Worm (Caenorhabditis elegans) whole organism, young adult: ENCODE results near the gene pbs-6.

Experiments
- B0019.2 ChIP-seq: fragments of 200-800 bp; sonication (Bioruptor generic); conservative IDR thresholded peaks from 2 replicates; pipeline ENCODE4 v1.3.6; 2022; ENCODE audit warnings: missing genetic modification reagents, missing genetic modification characterization, missing compliant biosample characterization
- B0035.1 ChIP-seq: sonication (generic microtip); optimal IDR thresholded peaks from 2 replicates; lab custom pipeline; 2016; ENCODE audit warnings: missing genetic modification characterization, mild to moderate bottlenecking, missing compliant biosample characterization, missing genotype, missing genetic modification reagents
- C06A6.2 ChIP-seq: fragments of 200-800 bp; sonication (Bioruptor generic); conservative IDR thresholded peaks from 2 replicates; pipeline ENCODE4 v1.3.6; 2022; ENCODE audit warnings: missing genetic modification characterization, missing compliant biosample characterization
- C17E4.6 ChIP-seq: fragments of 200-800 bp; sonication (Bioruptor generic); IDR thresholded peaks from 2 replicates; pipeline ENCODE4 v1.3.6; 2022; ENCODE audit warnings: missing genetic modification reagents, missing genetic modification characterization, missing compliant biosample characterization
- F33H1.4 ChIP-seq: fragments of 200-800 bp; sonication (Bioruptor generic); IDR thresholded peaks from 2 replicates; pipeline ENCODE4 v1.3.6; 2022; ENCODE audit warnings: missing genetic modification reagents, missing genetic modification characterization, missing compliant biosample characterization
- F49E8.2 ChIP-seq: sonication (generic microtip); optimal IDR thresholded peaks from 3 replicates; lab custom pipeline; 2017; ENCODE audit warnings: missing genetic modification characterization, mild to moderate bottlenecking, missing compliant biosample characterization, antibody characterized with exemption, moderate library complexity; ENCODE audit not compliant: insufficient read depth
- F57A8.1 ChIP-seq: fragments of 200-800 bp; sonication (Bioruptor generic); optimal IDR thresholded peaks from 2 replicates; lab custom pipeline; 2018; ENCODE audit warnings: mild to moderate bottlenecking, missing genetic modification characterization, moderate library complexity, missing compliant biosample characterization
- K11D2.4 ChIP-seq: fragments of 200-800 bp; sonication (Bioruptor generic); IDR thresholded peaks from 2 replicates; pipeline ENCODE4 v1.3.6; 2022; ENCODE audit warnings: missing genetic modification reagents, missing genetic modification characterization, missing compliant biosample characterization
- K12H6.12 ChIP-seq: fragments of 200-800 bp; sonication (Bioruptor generic); optimal IDR thresholded peaks from 2 replicates; lab custom pipeline; 2018; ENCODE audit warnings: mild to moderate bottlenecking, missing genetic modification characterization, missing compliant biosample characterization
- T26A5.8 ChIP-seq: sonication (generic microtip); optimal IDR thresholded peaks from 2 replicates; lab custom pipeline; 2016; ENCODE audit warnings: missing genetic modification characterization, missing compliant biosample characterization
- Y53F4B.3 ChIP-seq: fragments of 200-800 bp; sonication (Bioruptor generic); IDR thresholded peaks from 2 replicates; pipeline ENCODE4 v1.3.6; 2022; ENCODE audit warnings: missing genetic modification reagents, missing genetic modification characterization, missing compliant biosample characterization
- athp-1 ChIP-seq: sonication (generic microtip); optimal IDR thresholded peaks from 2 replicates; lab custom pipeline; 2017; ENCODE audit warnings: mild to moderate bottlenecking, missing genetic modification characterization, missing compliant biosample characterization
- bed-2 ChIP-seq: fragments of 200-800 bp; sonication (Bioruptor generic); IDR thresholded peaks from 2 replicates; pipeline ENCODE4 v1.3.6; 2022; ENCODE audit warnings: missing genetic modification reagents, missing genetic modification characterization, missing compliant biosample characterization
- ceh-27 ChIP-seq: fragments of 200-800 bp; sonication (Bioruptor generic); optimal IDR thresholded peaks from 2 replicates; lab custom pipeline; 2018; ENCODE audit warnings: mild to moderate bottlenecking, missing genetic modification characterization, moderate library complexity, missing compliant biosample characterization
- efl-1 ChIP-seq: fragments of 150-350 bp; optimal IDR thresholded peaks from 2 replicates; lab custom pipeline; 2014; ENCODE audit warnings: missing biosample characterization, missing genetic modification reagents, missing genetic modification characterization
- fkh-3 ChIP-seq: sonication (generic microtip); optimal IDR thresholded peaks from 2 replicates; lab custom pipeline; 2016; ENCODE audit warnings: mild to moderate bottlenecking, missing genetic modification characterization, missing compliant biosample characterization
- hmg-1.2 ChIP-seq: fragments of 200-800 bp; sonication (Bioruptor generic); IDR thresholded peaks from 2 replicates; pipeline ENCODE4 v1.3.6; 2022; ENCODE audit warnings: missing genetic modification reagents, missing genetic modification characterization, missing compliant biosample characterization
- let-526 ChIP-seq: fragments of 200-800 bp; sonication (Bioruptor generic); IDR thresholded peaks from 2 replicates; pipeline ENCODE4 v1.3.6; 2022; ENCODE audit warnings: missing genetic modification reagents, missing genetic modification characterization, missing compliant biosample characterization
- lin-40 ChIP-seq: sonication (generic microtip); optimal IDR thresholded peaks from 2 replicates; lab custom pipeline; 2016; ENCODE audit warnings: missing genetic modification characterization, mild to moderate bottlenecking, missing compliant biosample characterization, missing genotype, missing genetic modification reagents
- mcd-1 ChIP-seq: fragments of 200-800 bp; sonication (Bioruptor generic); IDR thresholded peaks from 2 replicates; pipeline ENCODE4 v1.3.6; 2022; ENCODE audit warnings: missing genetic modification reagents, missing genetic modification characterization, missing compliant biosample characterization
- nfya-2 ChIP-seq: fragments of 200-800 bp; sonication (Bioruptor generic); IDR thresholded peaks from 2 replicates; pipeline ENCODE4 v1.3.6; 2022; ENCODE audit warnings: missing genetic modification reagents, missing genetic modification characterization, missing compliant biosample characterization
- nfyb-1 ChIP-seq: fragments of 200-800 bp; sonication (Bioruptor generic); IDR thresholded peaks from 2 replicates; pipeline ENCODE4 v1.3.6; 2022; ENCODE audit warnings: missing genetic modification reagents, missing genetic modification characterization, missing compliant biosample characterization
- rec-8 ChIP-seq, 2 experiments: sonication (generic microtip); optimal IDR thresholded peaks; 2 replicates each; lab custom pipeline; 2016; ENCODE audit warnings: mild to moderate bottlenecking in 2 of 2, missing genetic modification characterization in 2 of 2, missing genetic modification reagents in 2 of 2, missing genotype in 2 of 2, missing biosample characterization in 1 of 2, missing compliant biosample characterization in 1 of 2, moderate library complexity in 1 of 2
- repo-1 ChIP-seq: sonication (generic microtip); optimal IDR thresholded peaks from 2 replicates; lab custom pipeline; 2017; ENCODE audit warnings: mild to moderate bottlenecking, missing genetic modification characterization, missing compliant biosample characterization
- rpc-1 ChIP-seq, 2 experiments: fragments of 150-350 bp in 1 of 2; sonication (generic microtip) in 1 of 2; optimal IDR thresholded peaks; 2 replicates each; lab custom pipeline; 2014 to 2018; ENCODE audit warnings: missing biosample characterization in 1 of 2, missing genetic modification characterization in 1 of 2, missing genetic modification reagents in 1 of 2, missing genotype in 1 of 2
- tbx-9 ChIP-seq: sonication (generic microtip); optimal IDR thresholded peaks from 2 replicates; lab custom pipeline; 2016; ENCODE audit warnings: borderline replicate concordance, missing genetic modification characterization, inconsistent platforms, missing compliant biosample characterization
- xnd-1 ChIP-seq: sonication (generic microtip); optimal IDR thresholded peaks from 2 replicates; lab custom pipeline; 2016; ENCODE audit warnings: missing genotype, missing genetic modification reagents, missing genetic modification characterization, missing compliant biosample characterization
- ztf-25 ChIP-seq: fragments of 200-800 bp; sonication (Bioruptor generic); IDR thresholded peaks from 2 replicates; pipeline ENCODE4 v1.3.6; 2022; ENCODE audit warnings: missing genetic modification reagents, missing genetic modification characterization, missing compliant biosample characterization
- ztf-3 ChIP-seq: fragments of 200-800 bp; sonication (Bioruptor generic); optimal IDR thresholded peaks from 2 replicates; lab custom pipeline; 2018; ENCODE audit warnings: mild to moderate bottlenecking, missing genetic modification characterization, missing compliant biosample characterization

The pbs-6 gene

ce11 chrIII:8287519-8287918 lies 43.6 kb upstream of the pbs-6 start (continued):
- no peak for TF ChIP-seq F57A8.1 (GFP tag; lab: Kevin White, UChicago)

DNA sequence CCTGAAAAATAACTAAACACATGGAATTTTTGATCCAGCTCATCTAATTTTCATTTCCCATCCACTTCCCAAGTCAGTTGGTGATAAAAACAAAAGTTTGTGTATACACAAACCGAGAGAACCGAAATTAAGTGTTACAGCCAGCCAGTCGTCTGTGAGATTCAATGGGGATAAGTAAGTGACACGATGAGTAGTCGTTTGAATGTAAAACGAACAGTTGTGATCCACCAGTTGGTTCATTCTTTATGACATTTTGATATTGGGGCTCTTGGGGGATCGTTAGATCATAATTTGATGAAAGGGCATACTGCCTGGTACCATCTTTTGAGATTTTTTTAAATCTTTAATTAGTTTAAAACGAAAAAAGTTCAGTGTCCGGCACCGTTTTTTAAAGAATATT lies 42.9 kb upstream of the pbs-6 start:
- TF ChIP-seq nfyb-1 (GFP tag; lab: Robert Waterston, UW) = no peak

DNA sequence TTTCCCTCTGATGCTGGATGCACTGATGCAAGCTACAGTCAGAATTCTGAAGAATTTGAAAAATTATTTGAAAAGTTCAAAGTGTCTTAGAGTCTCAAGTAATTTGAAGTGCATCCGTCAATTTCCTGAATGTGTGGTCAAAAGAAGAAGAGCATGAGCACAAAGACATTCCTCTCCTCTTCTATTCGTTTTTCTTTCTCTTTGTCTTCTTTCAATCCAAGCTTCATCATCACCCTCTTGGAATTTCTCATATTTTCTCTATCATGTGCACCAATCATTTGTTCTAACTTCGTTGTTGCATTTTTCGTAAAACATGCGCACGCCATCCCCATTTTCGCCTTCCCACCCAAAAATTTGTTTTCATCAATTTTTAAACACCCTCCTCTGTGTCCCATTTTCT lies 42.1 kb upstream of the pbs-6 start:
- TF ChIP-seq K11D2.4 (no peak), ceh-27 (GFP tag; lab: Kevin White, UChicago) (peak; percentile 18)

- no peak for TF ChIP-seq lin-40 (tag; lab: Kevin White, UChicago)
- no peak for TF ChIP-seq rec-8 (tag; optimal IDR thresholded peaks at IDR 0.05; lab: Kevin White, UChicago)
- TF ChIP-seq B0035.1 (tag; lab: Kevin White, UChicago) = no peak
- no peak for TF ChIP-seq rpc-1 (optimal IDR thresholded peaks at IDR 0.05; lab: Kevin White, UChicago)
- TF ChIP-seq rpc-1 (tag; optimal IDR thresholded peaks at IDR 0.05; lab: Kevin White, UChicago) = no peak
- TF ChIP-seq Y53F4B.3 = no peak
- no peak for TF ChIP-seq ztf-25 (GFP tag; lab: Robert Waterston, UW)
Observed at ce11 chrIII:8283525-8283924, 39.6 kb upstream of the pbs-6 start.

- no peak for TF ChIP-seq K12H6.12
- no peak for TF ChIP-seq F49E8.2
- no peak for TF ChIP-seq T26A5.8 (tag; lab: Kevin White, UChicago)
- no peak for TF ChIP-seq hmg-1.2 (GFP tag; lab: Robert Waterston, UW)
- TF ChIP-seq xnd-1 (tag; lab: Kevin White, UChicago) = no peak
- TF ChIP-seq F33H1.4 (GFP tag; lab: Robert Waterston, UW) = no peak
- no peak for TF ChIP-seq tbx-9 (tag; lab: Kevin White, UChicago)
- TF ChIP-seq C17E4.6 (GFP tag; lab: Robert Waterston, UW) = no peak
- TF ChIP-seq mcd-1 (GFP tag; lab: Robert Waterston, UW) = no peak
- TF ChIP-seq let-526 (GFP tag; lab: Robert Waterston, UW) = no peak
- no peak for TF ChIP-seq athp-1 (tag; lab: Kevin White, UChicago)
- TF ChIP-seq C06A6.2 (GFP tag; lab: Robert Waterston, UW) = no peak
- no peak for TF ChIP-seq nfya-2 (GFP tag; lab: Robert Waterston, UW)
Observed at ce11 chrIII:8281310-8281709, 37.4 kb upstream of the pbs-6 start.

- no peak for TF ChIP-seq mcd-1 (GFP tag; lab: Robert Waterston, UW)
- no peak for TF ChIP-seq repo-1
- TF ChIP-seq F33H1.4 (GFP tag; lab: Robert Waterston, UW) = no peak
- no peak for TF ChIP-seq fkh-3 (tag; lab: Kevin White, UChicago)
Observed at ce11 chrIII:8280352-8280751, 36.5 kb upstream of the pbs-6 start.

DNA sequence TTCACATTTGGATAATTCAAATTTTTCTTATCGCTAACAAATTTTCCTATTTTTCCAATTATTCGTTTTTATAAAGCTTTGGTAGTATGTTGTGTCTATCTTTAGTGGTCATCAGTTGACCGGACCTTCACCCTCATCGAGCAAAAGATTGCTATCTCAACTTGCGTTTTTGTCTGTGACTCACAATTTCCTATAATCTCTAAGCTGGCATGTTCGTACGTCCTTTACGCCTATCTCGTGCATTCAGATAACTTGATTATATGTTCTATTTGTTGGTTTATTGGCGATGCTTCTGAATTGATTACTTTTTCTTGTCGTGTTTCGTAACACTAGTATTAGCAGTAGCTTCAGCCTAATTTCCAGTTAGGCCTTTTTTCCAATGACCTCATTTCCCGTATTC lies 35.7 kb upstream of the pbs-6 start:
- TF ChIP-seq bed-2 (GFP tag; lab: Robert Waterston, UW) (no peak), efl-1 (GFP tag; lab: Kevin White, UChicago) (no peak), ztf-3 (no peak), B0019.2 (GFP tag; lab: Robert Waterston, UW) (no peak)
- TF ChIP-seq, all 124 proteins: peak for 0
